Worm (Caenorhabditis elegans) whole organism, midembryonic: ENCODE measurements around the gene srd-58.

ENCODE experiments used
- T22C8.4 ChIP-seq: fragments of 200-800 bp; sonication (Bioruptor generic); IDR thresholded peaks from 2 replicates; pipeline ENCODE4 v1.3.6; 2022; ENCODE audit warnings: missing genetic modification characterization, missing compliant biosample characterization
- cog-1 ChIP-seq: sonication (generic microtip); optimal IDR thresholded peaks from 2 replicates; lab custom pipeline; 2016; ENCODE audit warnings: missing genetic modification characterization, missing compliant biosample characterization
- flt-1 ChIP-seq: fragments of 200-800 bp; sonication (Bioruptor generic); IDR thresholded peaks from 2 replicates; pipeline ENCODE4 v1.3.6; 2022; ENCODE audit warnings: missing genetic modification characterization, missing compliant biosample characterization
- klf-2 ChIP-seq: fragments of 200-800 bp; sonication (Bioruptor generic); conservative IDR thresholded peaks from 2 replicates; pipeline ENCODE4 v1.3.6; 2022; ENCODE audit warnings: missing genetic modification reagents, missing genetic modification characterization, missing compliant biosample characterization
- med-1 ChIP-seq: sonication (generic microtip); optimal IDR thresholded peaks from 2 replicates; lab custom pipeline; 2017; ENCODE audit warnings: missing genetic modification characterization, mild to moderate bottlenecking, missing compliant biosample characterization, antibody characterized with exemption, missing genetic modification reagents; ENCODE audit not compliant: insufficient read depth
- ref-1 ChIP-seq: fragments of 200-800 bp; sonication (Bioruptor generic); conservative IDR thresholded peaks from 2 replicates; pipeline ENCODE4 v1.3.6; 2022; ENCODE audit warnings: missing genetic modification reagents, missing genetic modification characterization, missing compliant biosample characterization
- tab-1 ChIP-seq: fragments of 200-800 bp; sonication (Bioruptor generic); IDR thresholded peaks from 2 replicates; pipeline ENCODE4 v1.3.6; 2022; ENCODE audit warnings: missing genetic modification characterization, missing compliant biosample characterization
- ztf-23 ChIP-seq: fragments of 200-800 bp; sonication (Bioruptor generic); IDR thresholded peaks from 2 replicates; pipeline ENCODE4 v1.3.6; 2022; ENCODE audit warnings: missing genetic modification reagents, missing genetic modification characterization, missing compliant biosample characterization
- ztf-29 ChIP-seq: fragments of 200-800 bp; sonication (Bioruptor generic); IDR thresholded peaks from 2 replicates; pipeline ENCODE4 v1.3.6; 2022; ENCODE audit warnings: missing genetic modification reagents, missing genetic modification characterization, missing compliant biosample characterization

The srd-58 gene

DNA sequence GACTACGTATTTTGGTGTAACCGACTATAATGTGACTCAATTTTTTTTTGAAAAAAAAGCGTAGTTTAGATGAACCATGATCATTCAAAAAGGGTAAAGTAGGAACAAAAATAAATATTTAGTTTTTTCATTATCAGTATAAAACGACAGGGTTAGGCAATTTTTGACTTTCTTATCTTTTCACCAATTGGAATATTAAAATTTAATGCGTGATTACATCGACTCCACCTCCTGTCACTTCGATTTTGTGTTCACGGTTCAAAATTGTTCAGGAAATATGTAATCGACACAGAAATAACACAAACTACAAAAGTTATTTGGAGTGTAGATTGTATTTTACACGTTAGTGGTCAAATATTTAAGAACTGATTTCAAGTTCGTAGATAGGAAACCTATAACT lies 38.1 kb downstream of the srd-58 start:
- no peak for TF ChIP-seq klf-2 (GFP tag; lab: Robert Waterston, UW)
- no peak for TF ChIP-seq med-1
- no peak for TF ChIP-seq tab-1
- TF ChIP-seq ztf-23 (GFP tag; lab: Robert Waterston, UW): no peak
- TF ChIP-seq ref-1 (GFP tag; lab: Robert Waterston, UW): no peak
- TF ChIP-seq T22C8.4 (GFP tag; lab: Robert Waterston, UW): no peak
- no peak for TF ChIP-seq flt-1
- no peak for TF ChIP-seq ztf-29 (GFP tag; lab: Robert Waterston, UW)
- TF ChIP-seq cog-1 (tag; lab: Kevin White, UChicago): no peak

ce11 chrII:7165749-7166148 lies 39.1 kb downstream of the srd-58 start, which contains the start of gene mfsd-13.2:
TSS of gene mfsd-13.2 (minus strand) at chrII:7165849.
- no peak for TF ChIP-seq klf-2 (GFP tag; lab: Robert Waterston, UW)
- no peak for TF ChIP-seq flt-1
- no peak for TF ChIP-seq ztf-29 (GFP tag; lab: Robert Waterston, UW)
- TF ChIP-seq ref-1 (GFP tag; lab: Robert Waterston, UW): no peak
- TF ChIP-seq T22C8.4 (GFP tag; lab: Robert Waterston, UW): no peak
- TF ChIP-seq med-1: no peak
- TF ChIP-seq ztf-23 (GFP tag; lab: Robert Waterston, UW): no peak
- no peak for TF ChIP-seq cog-1 (tag; lab: Kevin White, UChicago)
- TF ChIP-seq tab-1: no peak

- no peak for TF ChIP-seq T22C8.4 (GFP tag; lab: Robert Waterston, UW)
- no peak for TF ChIP-seq med-1
- TF ChIP-seq cog-1 (tag; lab: Kevin White, UChicago): no peak
- TF ChIP-seq klf-2 (GFP tag; lab: Robert Waterston, UW): no peak
- TF ChIP-seq tab-1: no peak
- TF ChIP-seq ztf-23 (GFP tag; lab: Robert Waterston, UW): no peak
These were observed 43.3 kb downstream of the srd-58 start, which contains the start of gene C27H5.12 for ce11 chrII:7161512-7161911. TSS of gene C27H5.12 (minus strand) at chrII:7161612.

DNA sequence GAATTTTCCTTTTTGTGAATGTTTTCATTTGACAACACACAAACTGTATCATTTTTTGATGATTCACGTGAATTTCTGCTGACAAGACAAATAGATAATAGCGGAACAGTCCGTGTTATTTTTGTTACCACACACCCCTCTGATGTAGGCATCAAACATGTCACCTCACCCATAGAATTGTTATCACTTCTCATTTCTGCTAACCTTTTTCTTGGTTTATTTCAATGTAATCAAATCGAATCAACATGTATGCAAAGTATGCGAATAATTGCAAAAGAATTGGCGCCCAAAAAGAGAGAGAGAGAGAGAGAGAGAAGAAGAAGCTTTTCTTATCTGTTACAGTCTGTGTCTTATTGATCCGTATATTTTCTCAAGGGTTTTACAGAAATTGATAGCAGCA lies 47.4 kb downstream of the srd-58 start:
- TF ChIP-seq T22C8.4 (GFP tag; lab: Robert Waterston, UW) (no peak), flt-1 (no peak), klf-2 (GFP tag; lab: Robert Waterston, UW) (no peak), tab-1 (no peak), ztf-29 (GFP tag; lab: Robert Waterston, UW) (no peak), ref-1 (GFP tag; lab: Robert Waterston, UW) (no peak), med-1 (no peak), ztf-23 (GFP tag; lab: Robert Waterston, UW) (no peak), cog-1 (tag; lab: Kevin White, UChicago) (no peak)

DNA sequence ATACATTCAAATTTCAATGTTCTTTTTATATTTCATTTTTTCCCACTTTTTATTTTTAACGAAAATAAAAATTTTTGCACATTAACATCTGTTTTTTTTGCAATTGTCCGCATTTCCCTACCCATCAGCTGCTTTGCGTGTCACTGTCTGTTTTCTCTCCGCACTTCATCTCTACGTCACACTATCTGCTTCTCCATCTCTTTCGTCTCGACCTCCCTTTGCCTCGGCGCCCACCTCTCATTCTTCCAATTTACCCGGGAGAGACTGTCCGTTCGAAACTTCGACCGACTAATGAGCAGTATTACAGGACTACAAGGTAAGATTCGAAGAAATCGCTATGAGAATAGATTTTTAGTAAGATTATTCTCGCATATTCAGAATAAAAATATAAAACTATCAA lies 49.5 kb downstream of the srd-58 start, which contains the start of gene C27H5.2:
TSS of gene C27H5.2 (plus strand) at position 190 of the 400 bp plus-strand sequence.
- TF ChIP-seq T22C8.4 (GFP tag; lab: Robert Waterston, UW) (no peak), tab-1 (no peak), med-1 (no peak), ref-1 (GFP tag; lab: Robert Waterston, UW) (no peak), ztf-23 (GFP tag; lab: Robert Waterston, UW) (no peak), ztf-29 (GFP tag; lab: Robert Waterston, UW) (no peak), flt-1 (no peak), klf-2 (GFP tag; lab: Robert Waterston, UW) (no peak), cog-1 (tag; lab: Kevin White, UChicago) (no peak)

DNA sequence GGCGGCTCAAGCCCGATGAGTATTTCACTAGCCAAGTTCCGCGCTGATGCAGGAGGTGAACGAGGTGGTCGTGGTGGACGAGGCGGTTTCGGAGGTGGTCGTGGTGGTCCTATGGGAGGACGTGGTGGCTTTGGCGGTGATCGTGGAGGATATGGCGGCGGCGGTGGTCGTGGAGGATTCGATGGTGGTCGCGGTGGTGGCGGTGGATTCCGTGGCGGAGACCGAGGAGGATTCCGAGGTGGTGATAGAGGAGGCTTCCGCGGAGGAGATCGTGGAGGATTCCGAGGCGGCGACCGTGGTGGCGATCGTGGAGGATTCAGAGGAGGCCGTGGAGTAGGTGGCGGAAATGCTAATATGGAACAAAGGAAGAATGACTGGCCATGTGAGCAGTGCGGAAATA lies 50.1 kb downstream of the srd-58 start:
- TF ChIP-seq med-1: no peak
- TF ChIP-seq cog-1 (tag; lab: Kevin White, UChicago): no peak
- TF ChIP-seq ztf-23 (GFP tag; lab: Robert Waterston, UW): no peak
- no peak for TF ChIP-seq T22C8.4 (GFP tag; lab: Robert Waterston, UW)
- TF ChIP-seq tab-1: no peak
- no peak for TF ChIP-seq flt-1
- no peak for TF ChIP-seq klf-2 (GFP tag; lab: Robert Waterston, UW)
- TF ChIP-seq ref-1 (GFP tag; lab: Robert Waterston, UW): no peak
- TF ChIP-seq ztf-29 (GFP tag; lab: Robert Waterston, UW): no peak
